Worm (Caenorhabditis elegans) whole organism, L2 larva: Measurements from ENCODE around the gene rme-4.

Experiments used
- aly-2 ChIP-seq: fragments of 150-350 bp; optimal IDR thresholded peaks from 2 replicates; lab custom pipeline; 2014; ENCODE audit warnings: missing biosample characterization, missing genetic modification characterization
- ceh-82 ChIP-seq: fragments of 150-350 bp; optimal IDR thresholded peaks from 2 replicates; lab custom pipeline; 2014; ENCODE audit warnings: missing biosample characterization, missing genetic modification characterization
- lsy-2 ChIP-seq, 2 experiments: fragments of 150-350 bp in 1 of 2; sonication (generic microtip) in 1 of 2; optimal IDR thresholded peaks; 2 replicates each; lab custom pipeline; 2014 to 2017; ENCODE audit warnings: missing biosample characterization in 2 of 2, missing genetic modification characterization in 2 of 2
- nhr-11 ChIP-seq: fragments of 150-350 bp; optimal IDR thresholded peaks from 2 replicates; lab custom pipeline; 2014; ENCODE audit warnings: missing biosample characterization, missing genetic modification characterization
- nhr-12 ChIP-seq: fragments of 150-350 bp; optimal IDR thresholded peaks from 2 replicates; lab custom pipeline; 2014; ENCODE audit warnings: missing biosample characterization, missing genetic modification characterization
- nhr-129 ChIP-seq: fragments of 150-350 bp; optimal IDR thresholded peaks from 2 replicates; lab custom pipeline; 2014; ENCODE audit warnings: missing biosample characterization, missing genetic modification characterization
- peb-1 ChIP-seq: fragments of 150-350 bp; optimal IDR thresholded peaks from 2 replicates; lab custom pipeline; 2014; ENCODE audit warnings: missing biosample characterization, missing genetic modification characterization

DNA sequence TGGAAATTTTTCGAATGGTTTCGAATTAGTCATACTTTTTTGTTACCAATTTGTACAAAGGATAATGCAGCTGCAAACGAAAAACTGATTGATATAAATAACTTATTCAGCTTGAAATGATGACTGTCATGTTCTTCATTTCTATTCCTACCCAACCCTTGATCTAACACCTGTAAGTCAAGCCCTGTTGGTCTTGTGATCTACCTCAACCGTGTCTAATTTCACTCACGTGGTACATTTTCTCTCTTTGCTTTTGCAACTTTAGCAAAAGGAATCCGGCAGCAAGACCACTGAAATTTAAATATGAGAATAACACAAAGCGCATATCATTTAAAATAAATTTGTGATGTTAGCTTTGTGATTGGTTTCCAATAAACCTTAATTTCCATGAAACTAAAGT, 24.4 kb upstream of the rme-4 start:
- TF ChIP-seq lsy-2 (tag; optimal IDR thresholded peaks at IDR 0.05; lab: Kevin White, UChicago) (no peak), nhr-129 (no peak), nhr-12 (tag; lab: Kevin White, UChicago) (no peak), peb-1 (tag; lab: Kevin White, UChicago) (no peak), nhr-11 (no peak), ceh-82 (tag; lab: Kevin White, UChicago) (no peak), aly-2 (no peak)
